Worm (Caenorhabditis elegans): ENCODE data around the gene sym-2.

sym-2 gene

ce11 chrII:9213055-9213708, 24.9 kb upstream of the sym-2 start, which contains the start of gene znfx-1:
Gene znfx-1, plus strand, starts transcription at chrII:9213658.
- TF ChIP-seq elt-2 (tag; optimal IDR thresholded peaks at IDR 0.05), result no peak
- TF ChIP-seq unc-55 (GFP tag; optimal IDR thresholded peaks at IDR 0.05), result no peak
- TF ChIP-seq ceh-30 (tag; optimal IDR thresholded peaks at IDR 0.05), result no peak
- TF ChIP-seq lin-11 (tag; optimal IDR thresholded peaks at IDR 0.05), result no peak
- TF ChIP-seq nfya-1 (tag; optimal IDR thresholded peaks at IDR 0.05), result no peak

- no peak for TF ChIP-seq T23F11.4 (GFP tag; optimal IDR thresholded peaks at IDR 0.05)
- TF ChIP-seq ceh-22 (tag; optimal IDR thresholded peaks at IDR 0.05), result no peak
- TF ChIP-seq unc-86 (tag; optimal IDR thresholded peaks at IDR 0.05), result no peak
Measured at ce11 chrII:9211684-9212083, 23.4 kb upstream of the sym-2 start.

ce11 chrII:9210076-9210475, 21.8 kb upstream of the sym-2 start, which contains the start of gene ZK1067.4:
Gene ZK1067.4, plus strand, starts transcription at chrII:9210376.
- TF ChIP-seq ceh-24 (tag; optimal IDR thresholded peaks at IDR 0.05), result no peak
- TF ChIP-seq K02D7.2 (tag; optimal IDR thresholded peaks at IDR 0.05), result no peak
- TF ChIP-seq ceh-14 (tag; optimal IDR thresholded peaks at IDR 0.05), result no peak
- TF ChIP-seq ceh-34 (tag; optimal IDR thresholded peaks at IDR 0.05), result no peak
- TF ChIP-seq ceh-18 (tag; optimal IDR thresholded peaks at IDR 0.05), result no peak
- no peak for TF ChIP-seq nfya-1 (tag; optimal IDR thresholded peaks at IDR 0.05)
- TF ChIP-seq ztf-16 (tag; optimal IDR thresholded peaks at IDR 0.05), result no peak
- TF ChIP-seq hlh-8 (tag; optimal IDR thresholded peaks at IDR 0.05), result no peak
- no peak for TF ChIP-seq dmd-4 (tag; optimal IDR thresholded peaks at IDR 0.05; ENCODE audit: borderline replicate concordance)
- no peak for TF ChIP-seq pqm-1 (tag; optimal IDR thresholded peaks at IDR 0.05)
- no peak for TF ChIP-seq ceh-45 (GFP tag; IDR thresholded peaks at IDR 0.05)
- TF ChIP-seq ama-1 (optimal IDR thresholded peaks at IDR 0.05), result no peak
- TF ChIP-seq pha-4 (tag; optimal IDR thresholded peaks at IDR 0.05), result no peak
- TF ChIP-seq unc-42 (tag; optimal IDR thresholded peaks at IDR 0.05), result no peak
- TF ChIP-seq fkh-6 (tag; optimal IDR thresholded peaks at IDR 0.05), result no peak

- TF ChIP-seq pax-1 (tag; optimal IDR thresholded peaks at IDR 0.05), result no peak
- TF ChIP-seq fax-1 (tag; optimal IDR thresholded peaks at IDR 0.05), result no peak
- no peak for TF ChIP-seq ttx-3 (tag; optimal IDR thresholded peaks at IDR 0.05)
- TF ChIP-seq tbx-7 (tag; optimal IDR thresholded peaks at IDR 0.05), result no peak
- no peak for TF ChIP-seq fkh-10 (GFP tag; optimal IDR thresholded peaks at IDR 0.05)
- no peak for TF ChIP-seq ceh-48 (tag; optimal IDR thresholded peaks at IDR 0.05)
- no peak for TF ChIP-seq pqm-1 (tag; optimal IDR thresholded peaks at IDR 0.05)
- TF ChIP-seq ceh-34 (tag; optimal IDR thresholded peaks at IDR 0.05), result no peak
- no peak for TF ChIP-seq ahr-1 (tag; optimal IDR thresholded peaks at IDR 0.05)
- no peak for TF ChIP-seq ets-4 (tag; optimal IDR thresholded peaks at IDR 0.05)
- TF ChIP-seq odd-2 (tag; optimal IDR thresholded peaks at IDR 0.05), result no peak
Measured at ce11 chrII:9197212-9197611, 8.9 kb upstream of the sym-2 start, which contains the start of gene let-23. Gene let-23, plus strand, starts transcription at chrII:9197512.

- TF ChIP-seq ceh-18 (tag; optimal IDR thresholded peaks at IDR 0.05) (no peak), madf-2 (tag; optimal IDR thresholded peaks at IDR 0.05) (no peak), rnt-1 (tag; optimal IDR thresholded peaks at IDR 0.05) (no peak), pha-2 (tag; optimal IDR thresholded peaks at IDR 0.05) (no peak), hlh-30 (tag; optimal IDR thresholded peaks at IDR 0.05; ENCODE audit: insufficient read depth) (no peak)
Measured at ce11 chrII:9196325-9196724, 8.0 kb upstream of the sym-2 start.

Data from whole organism, late embryonic.